Worm (Caenorhabditis elegans) whole organism, L4 larva: ENCODE results near the gene D1044.4.
A peak's percentile ranks its signal among the peaks of the same experiment; 100 is the strongest.

Experiments
- D1046.2 ChIP-seq: fragments of 200-800 bp; sonication (Bioruptor generic); IDR thresholded peaks from 2 replicates; pipeline ENCODE4 v1.3.6; 2022; ENCODE audit warnings: missing genetic modification characterization, missing compliant biosample characterization
- F37D6.2 ChIP-seq: sonication (generic microtip); optimal IDR thresholded peaks from 2 replicates; lab custom pipeline; 2016; ENCODE audit warnings: mild to moderate bottlenecking, missing genetic modification characterization, missing compliant biosample characterization
- F44E2.7 ChIP-seq: fragments of 200-800 bp; sonication (Bioruptor generic); IDR thresholded peaks from 2 replicates; pipeline ENCODE4 v2.1.2; 2022; ENCODE audit warnings: missing genetic modification characterization, missing compliant biosample characterization
- ZK337.2 ChIP-seq: fragments of 200-800 bp; sonication (Bioruptor generic); IDR thresholded peaks from 2 replicates; pipeline ENCODE4 v1.3.6; 2022; ENCODE audit warnings: missing genetic modification reagents, missing genetic modification characterization, missing compliant biosample characterization
- aha-1 ChIP-seq: fragments of 150-350 bp; peaks from one replicate; lab custom pipeline; 2014; ENCODE audit warnings: missing biosample characterization, missing genetic modification characterization
- arid-1 ChIP-seq: fragments of 200-800 bp; sonication (Bioruptor generic); conservative IDR thresholded peaks from 2 replicates; pipeline ENCODE4 v1.3.6; 2022; ENCODE audit warnings: missing genetic modification reagents, missing genetic modification characterization, missing compliant biosample characterization
- ceh-82 ChIP-seq: sonication (generic microtip); optimal IDR thresholded peaks from 2 replicates; lab custom pipeline; 2017; ENCODE audit warnings: missing biosample characterization, missing genetic modification characterization
- cey-2 ChIP-seq: sonication (generic microtip); optimal IDR thresholded peaks from 3 replicates; lab custom pipeline; 2017; ENCODE audit warnings: missing genetic modification characterization, mild to moderate bottlenecking, missing compliant biosample characterization, antibody characterized with exemption, borderline replicate concordance; ENCODE audit not compliant: insufficient read depth
- daf-12 ChIP-seq: fragments of 150-350 bp; optimal IDR thresholded peaks from 2 replicates; lab custom pipeline; 2014; ENCODE audit warnings: missing biosample characterization, missing genetic modification reagents, missing genetic modification characterization
- daf-16 ChIP-seq, 3 experiments: sonication (generic microtip); optimal IDR thresholded peaks; 2 replicates each; lab custom pipeline; 2016 to 2017; ENCODE audit warnings: missing genetic modification characterization in 3 of 3, missing genetic modification reagents in 3 of 3, mild to moderate bottlenecking in 2 of 3, missing compliant biosample characterization in 2 of 3, missing biosample characterization in 1 of 3, moderate library complexity in 1 of 3
- dpl-1 ChIP-seq: fragments of 150-350 bp; optimal IDR thresholded peaks from 2 replicates; lab custom pipeline; 2014; ENCODE audit warnings: missing biosample characterization, missing genetic modification reagents, missing genetic modification characterization
- egl-43 ChIP-seq: fragments of 200-800 bp; sonication (Bioruptor generic); IDR thresholded peaks from 2 replicates; pipeline ENCODE4 v1.3.6; 2022; ENCODE audit warnings: missing genetic modification reagents, missing genetic modification characterization, missing compliant biosample characterization
- hlh-11 ChIP-seq: fragments of 200-800 bp; sonication (Bioruptor generic); optimal IDR thresholded peaks from 2 replicates; lab custom pipeline; 2018; ENCODE audit warnings: mild to moderate bottlenecking, missing genetic modification characterization, missing compliant biosample characterization
- hlh-30 ChIP-seq: sonication (generic microtip); optimal IDR thresholded peaks from 2 replicates; lab custom pipeline; 2017; ENCODE audit warnings: antibody characterized with exemption, mild to moderate bottlenecking, missing genetic modification characterization, missing compliant biosample characterization; ENCODE audit not compliant: insufficient read depth
- jun-1 ChIP-seq: fragments of 150-350 bp; optimal IDR thresholded peaks from 2 replicates; lab custom pipeline; 2014; ENCODE audit warnings: missing biosample characterization, missing genetic modification reagents, missing genetic modification characterization
- lim-7 ChIP-seq: fragments of 200-800 bp; sonication (Bioruptor generic); IDR thresholded peaks from 2 replicates; pipeline ENCODE4 v1.3.6; 2022; ENCODE audit warnings: missing genetic modification characterization, missing compliant biosample characterization
- lin-1 ChIP-seq: fragments of 200-800 bp; sonication (Bioruptor generic); IDR thresholded peaks from 2 replicates; pipeline ENCODE4 v1.3.6; 2022; ENCODE audit warnings: missing genetic modification reagents, missing genetic modification characterization, missing compliant biosample characterization
- lin-13 ChIP-seq: fragments of 150-350 bp; optimal IDR thresholded peaks from 2 replicates; lab custom pipeline; 2014; ENCODE audit warnings: missing biosample characterization, missing genetic modification reagents, missing genetic modification characterization
- lin-15B ChIP-seq: fragments of 150-350 bp; sonication (generic microtip); optimal IDR thresholded peaks from 3 replicates; lab custom pipeline; 2014; ENCODE audit warnings: missing biosample characterization, missing genetic modification characterization
- lin-29 ChIP-seq: fragments of 200-800 bp; sonication (Bioruptor generic); IDR thresholded peaks from 2 replicates; pipeline ENCODE4 v1.3.6; 2022; ENCODE audit warnings: missing genetic modification reagents, missing genetic modification characterization, missing compliant biosample characterization
- lin-38 ChIP-seq: fragments of 200-800 bp; sonication (Bioruptor generic); IDR thresholded peaks from 2 replicates; pipeline ENCODE4 v1.3.6; 2022; ENCODE audit warnings: missing genetic modification reagents, missing genetic modification characterization, missing compliant biosample characterization
- mdl-1 ChIP-seq, 2 experiments: fragments of 150-350 bp in 1 of 2; sonication (generic microtip) in 1 of 2; optimal IDR thresholded peaks; 2 replicates each; lab custom pipeline; 2014 to 2017; ENCODE audit warnings: missing biosample characterization in 2 of 2, missing genetic modification characterization in 2 of 2
- mdt-29 ChIP-seq: fragments of 200-800 bp; sonication (Bioruptor generic); IDR thresholded peaks from 2 replicates; pipeline ENCODE4 v1.3.6; 2022; ENCODE audit warnings: missing genetic modification reagents, missing genetic modification characterization, missing compliant biosample characterization
- mxl-2 ChIP-seq: fragments of 200-800 bp; sonication (Bioruptor generic); conservative IDR thresholded peaks from 2 replicates; pipeline ENCODE4 v1.3.6; 2022; ENCODE audit warnings: missing genetic modification reagents, missing genetic modification characterization, missing compliant biosample characterization
- mxl-3 ChIP-seq: fragments of 200-800 bp; sonication (Bioruptor generic); optimal IDR thresholded peaks from 2 replicates; lab custom pipeline; 2018; ENCODE audit warnings: mild to moderate bottlenecking, missing genetic modification characterization, missing compliant biosample characterization
- nhr-102 ChIP-seq: sonication (generic microtip); optimal IDR thresholded peaks from 2 replicates; lab custom pipeline; 2016; ENCODE audit warnings: mild to moderate bottlenecking, missing genetic modification characterization, moderate library complexity, missing compliant biosample characterization
- nhr-11 ChIP-seq: fragments of 150-350 bp; optimal IDR thresholded peaks from 2 replicates; lab custom pipeline; 2014; ENCODE audit warnings: missing biosample characterization, missing genetic modification characterization
- nhr-111 ChIP-seq: fragments of 200-800 bp; sonication (Bioruptor generic); optimal IDR thresholded peaks from 2 replicates; lab custom pipeline; 2018; ENCODE audit warnings: mild to moderate bottlenecking, missing genetic modification characterization, missing compliant biosample characterization
- nhr-237 ChIP-seq: sonication (generic microtip); optimal IDR thresholded peaks from 2 replicates; lab custom pipeline; 2017; ENCODE audit warnings: missing biosample characterization, missing genetic modification characterization
- nhr-25 ChIP-seq: sonication (generic microtip); optimal IDR thresholded peaks from 2 replicates; lab custom pipeline; 2017; ENCODE audit warnings: missing genetic modification characterization, mild to moderate bottlenecking, missing compliant biosample characterization, antibody characterized with exemption, moderate library complexity, borderline replicate concordance; ENCODE audit not compliant: insufficient read depth
- nhr-28 ChIP-seq: fragments of 150-350 bp; optimal IDR thresholded peaks from 2 replicates; lab custom pipeline; 2014; ENCODE audit warnings: missing biosample characterization, missing genetic modification characterization
- pqm-1 ChIP-seq: sonication (generic microtip); optimal IDR thresholded peaks from 2 replicates; lab custom pipeline; 2017; ENCODE audit warnings: missing biosample characterization, missing genetic modification characterization
- rbr-2 ChIP-seq: sonication (generic microtip); optimal IDR thresholded peaks from 2 replicates; lab custom pipeline; 2016; ENCODE audit warnings: missing genotype, missing genetic modification characterization, missing compliant biosample characterization
- sdz-12 ChIP-seq: fragments of 200-800 bp; sonication (Bioruptor generic); optimal IDR thresholded peaks from 2 replicates; lab custom pipeline; 2018; ENCODE audit warnings: mild to moderate bottlenecking, missing genetic modification characterization, missing compliant biosample characterization
- set-16 ChIP-seq: fragments of 200-800 bp; sonication (Bioruptor generic); IDR thresholded peaks from 2 replicates; pipeline ENCODE4 v1.3.6; 2022; ENCODE audit warnings: missing genetic modification reagents, missing genetic modification characterization, missing compliant biosample characterization
- skn-1 ChIP-seq: fragments of 150-350 bp; optimal IDR thresholded peaks from 2 replicates; lab custom pipeline; 2014; ENCODE audit warnings: missing biosample characterization, missing genetic modification characterization
- spr-1 ChIP-seq: sonication (generic microtip); optimal IDR thresholded peaks from 2 replicates; lab custom pipeline; 2016; ENCODE audit warnings: mild to moderate bottlenecking, missing genetic modification characterization, missing compliant biosample characterization
- tag-97 ChIP-seq: fragments of 200-800 bp; sonication (Bioruptor generic); IDR thresholded peaks from 2 replicates; pipeline ENCODE4 v1.3.6; 2022; ENCODE audit warnings: missing genetic modification characterization, missing compliant biosample characterization
- tra-1 ChIP-seq: fragments of 200-800 bp; sonication (Bioruptor generic); IDR thresholded peaks from 2 replicates; pipeline ENCODE4 v1.3.6; 2022; ENCODE audit warnings: missing genetic modification reagents, missing genetic modification characterization, missing compliant biosample characterization
- unc-39 ChIP-seq: sonication (generic microtip); optimal IDR thresholded peaks from 2 replicates; lab custom pipeline; 2017; ENCODE audit warnings: missing biosample characterization, missing genetic modification characterization
- unc-62 ChIP-seq, 3 experiments: fragments of 150-350 bp in 1 of 3; sonication (generic microtip); optimal IDR thresholded peaks in 2 of 3; peaks in 1 of 3; 1 replicate in 1 of 3; 2 replicates in 2 of 3; lab custom pipeline; 2014 to 2017; ENCODE audit warnings: missing biosample characterization in 3 of 3, missing genetic modification characterization in 3 of 3, missing genetic modification reagents in 3 of 3, missing genotype in 1 of 3
- ztf-11 ChIP-seq: fragments of 150-350 bp; optimal IDR thresholded peaks from 2 replicates; lab custom pipeline; 2014; ENCODE audit warnings: missing biosample characterization, missing genetic modification characterization
- ztf-7 ChIP-seq: fragments of 150-350 bp; optimal IDR thresholded peaks from 2 replicates; lab custom pipeline; 2014; ENCODE audit warnings: missing biosample characterization, missing genetic modification characterization

The D1044.4 gene

ce11 chrIII:5565699-5566098 lies 43.9 kb upstream of the D1044.4 start:
- TF ChIP-seq nhr-28 (tag; lab: Kevin White, UChicago), result no peak
- TF ChIP-seq nhr-237 (tag; lab: Kevin White, UChicago), result no peak
- TF ChIP-seq skn-1 (tag; lab: Kevin White, UChicago), result no peak
- TF ChIP-seq ztf-11 (tag; lab: Kevin White, UChicago), result no peak
- TF ChIP-seq mxl-3 (GFP tag; lab: Kevin White, UChicago), result no peak
- no peak for TF ChIP-seq nhr-102 (tag; lab: Kevin White, UChicago)
- no peak for TF ChIP-seq nhr-111
- no peak for TF ChIP-seq spr-1 (tag; lab: Kevin White, UChicago)
- TF ChIP-seq jun-1 (tag; lab: Kevin White, UChicago), result no peak
- no peak for TF ChIP-seq cey-2 (tag; lab: Kevin White, UChicago)
- no peak for TF ChIP-seq nhr-25 (tag; lab: Kevin White, UChicago)
- TF ChIP-seq lin-13 (GFP tag; lab: Kevin White, UChicago), result no peak
- no peak for TF ChIP-seq nhr-11 (tag; lab: Kevin White, UChicago)
- no peak for TF ChIP-seq mdt-29 (GFP tag; lab: Robert Waterston, UW)
- TF ChIP-seq rbr-2 (tag; lab: Kevin White, UChicago), result no peak
- no peak for TF ChIP-seq egl-43 (GFP tag; lab: Robert Waterston, UW)
- TF ChIP-seq F37D6.2 (tag; lab: Kevin White, UChicago), result no peak
- TF ChIP-seq lin-1 (GFP tag; lab: Robert Waterston, UW), result no peak
- TF ChIP-seq arid-1 (GFP tag; lab: Robert Waterston, UW), result no peak
- TF ChIP-seq ceh-82 (tag; lab: Kevin White, UChicago), result no peak
- TF ChIP-seq, all 104 proteins: peak for 0

ce11 chrIII:5564799-5565198 lies 43.0 kb upstream of the D1044.4 start, which contains the start of gene mlc-3:
Gene mlc-3, plus strand, starts transcription at chrIII:5565025.
- TF ChIP-seq mxl-2, result no peak
- peak; percentile 43; the same call in 1 of the 2 replicates for TF ChIP-seq set-16
- TF ChIP-seq ztf-7 (tag; lab: Kevin White, UChicago), result no peak
- 0 out of 2 replicates have a peak, but pooled peaks have one; percentile 16 for TF ChIP-seq lim-7 (GFP tag; lab: Robert Waterston, UW)
- 0 out of 2 replicates have a peak, but pooled peaks have one; percentile 15 for TF ChIP-seq ZK337.2
- TF ChIP-seq aha-1, result peak; percentile 20
- TF ChIP-seq hlh-11 (tag; lab: Kevin White, UChicago), result peak; percentile 36

DNA sequence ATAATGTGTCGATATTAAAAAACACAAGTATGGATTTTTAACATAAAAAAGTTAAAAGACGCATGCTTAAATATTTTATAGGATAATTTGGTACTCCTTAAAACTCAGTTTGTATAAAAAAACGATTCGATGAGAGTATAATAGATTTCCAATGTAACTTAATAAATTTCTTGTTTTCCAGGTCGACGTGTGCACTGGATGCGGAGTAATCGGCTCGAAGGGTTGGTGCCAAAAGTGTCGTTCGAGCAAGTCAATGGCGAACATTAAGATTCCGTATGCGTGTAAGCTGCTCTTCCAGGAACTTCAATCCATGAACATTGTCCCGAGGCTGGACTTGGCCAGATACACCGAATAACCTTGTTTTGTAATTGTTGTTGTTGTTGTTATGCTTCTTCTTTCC lies 42.5 kb upstream of the D1044.4 start:
- TF ChIP-seq unc-62 (GFP tag; optimal IDR thresholded peaks at IDR 0.05 in 1 of 2; lab: Kevin White, UChicago) (peak in 1 of 2 experiments; percentile 96), unc-62 (tag; optimal IDR thresholded peaks at IDR 0.05; lab: Kevin White, UChicago) (no peak), lin-38 (GFP tag; lab: Robert Waterston, UW) (no peak)

DNA sequence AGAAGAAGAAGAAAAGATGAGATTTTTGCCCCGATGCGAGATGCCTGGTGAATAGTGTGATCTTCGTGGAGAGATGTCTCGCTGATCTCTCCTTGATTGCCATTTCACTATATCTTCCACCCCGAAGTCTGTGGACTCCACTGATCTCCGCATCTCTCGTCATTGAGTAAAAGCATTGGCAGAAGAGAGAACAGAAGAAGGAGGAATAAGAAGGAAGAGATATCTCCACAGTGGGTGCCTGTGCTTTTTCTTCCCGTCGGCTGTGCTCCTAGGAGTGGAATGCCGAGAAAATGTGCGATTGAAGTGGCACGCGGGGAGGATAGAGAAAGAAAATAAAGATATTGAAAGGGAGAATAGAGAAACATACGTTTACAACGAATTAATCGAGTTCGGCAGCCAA lies 41.9 kb upstream of the D1044.4 start:
- no peak for TF ChIP-seq hlh-30
- TF ChIP-seq lin-15B (tag; lab: Kevin White, UChicago), result no peak
- TF ChIP-seq daf-16 (GFP tag; optimal IDR thresholded peaks at IDR 0.05; lab: Kevin White, UChicago), result peak in 1 of 2 experiments; percentile 15
- TF ChIP-seq daf-16 (tag; optimal IDR thresholded peaks at IDR 0.05; lab: Kevin White, UChicago), result no peak
- peak; percentile 52 for TF ChIP-seq hlh-11 (tag; lab: Kevin White, UChicago)
- TF ChIP-seq dpl-1 (GFP tag; lab: Kevin White, UChicago), result no peak
- TF ChIP-seq lin-29, result no peak
- no peak for TF ChIP-seq sdz-12 (GFP tag; lab: Kevin White, UChicago)
- TF ChIP-seq D1046.2 (GFP tag; lab: Robert Waterston, UW), result no peak
- TF ChIP-seq unc-62 (GFP tag; optimal IDR thresholded peaks at IDR 0.05 in 1 of 2; lab: Kevin White, UChicago), result peak in 1 of 2 experiments; percentile 6
- no peak for TF ChIP-seq unc-62 (tag; optimal IDR thresholded peaks at IDR 0.05; lab: Kevin White, UChicago)
- no peak for TF ChIP-seq mdl-1 (tag; optimal IDR thresholded peaks at IDR 0.05; lab: Kevin White, UChicago)
- peak; percentile 50 for TF ChIP-seq nhr-11 (tag; lab: Kevin White, UChicago)
- peak; percentile 5 for TF ChIP-seq nhr-28 (tag; lab: Kevin White, UChicago)
- no peak for TF ChIP-seq F44E2.7 (GFP tag; lab: Robert Waterston, UW)
- no peak for TF ChIP-seq daf-12 (tag; lab: Kevin White, UChicago)
- TF ChIP-seq rbr-2 (tag; lab: Kevin White, UChicago), result no peak
- peak; percentile 20; the same call in 1 of the 2 replicates for TF ChIP-seq set-16
- TF ChIP-seq ceh-82 (tag; lab: Kevin White, UChicago), result no peak
- peak; percentile 31 for TF ChIP-seq mxl-3 (GFP tag; lab: Kevin White, UChicago)
- TF ChIP-seq tra-1 (GFP tag; lab: Robert Waterston, UW), result no peak
- TF ChIP-seq tag-97, result no peak
- no peak for TF ChIP-seq unc-39 (tag; lab: Kevin White, UChicago)
- TF ChIP-seq nhr-111, result no peak
- TF ChIP-seq pqm-1 (tag; lab: Kevin White, UChicago), result no peak
- TF ChIP-seq, all 104 proteins: peak for 7
